Fruit fly (Drosophila melanogaster) whole organism, embryonic: ENCODE data around the gene Alp9.

Experiments
- C15 ChIP-seq: fragments of 200-800 bp; sonication (Bioruptor generic); IDR thresholded peaks from 3 replicates; pipeline ENCODE4 v1.3.6; 2022; ENCODE audit warnings: missing biosample characterization, missing genetic modification characterization
- CG31365 ChIP-seq: fragments of 200-800 bp; sonication (Bioruptor generic); optimal IDR thresholded peaks from 2 replicates; lab custom pipeline; 2018; ENCODE audit warnings: missing biosample characterization, mild to moderate bottlenecking, missing genetic modification characterization
- HHEX ChIP-seq: fragments of 200-800 bp; sonication (Bioruptor generic); optimal IDR thresholded peaks from 3 replicates; lab custom pipeline; 2017; ENCODE audit warnings: missing biosample characterization, mild to moderate bottlenecking, missing genetic modification characterization, missing genetic modification reagents
- Pdp1 ChIP-seq, 2 experiments: fragments of 200-800 bp; sonication (Bioruptor generic); optimal IDR thresholded peaks; 3 replicates each; lab custom pipeline; 2016; ENCODE audit warnings: missing biosample characterization in 2 of 2, missing genetic modification characterization in 2 of 2, mild to moderate bottlenecking in 1 of 2, moderate library complexity in 1 of 2
- ftz-f1 ChIP-seq: fragments of 200-800 bp; sonication (Bioruptor generic); optimal IDR thresholded peaks from 2 replicates; lab custom pipeline; 2016; ENCODE audit warnings: missing biosample characterization, missing genetic modification characterization
- fu2 ChIP-seq: fragments of 200-800 bp; sonication (Bioruptor generic); optimal IDR thresholded peaks from 2 replicates; lab custom pipeline; 2016; ENCODE audit warnings: missing biosample characterization, missing genetic modification characterization
- tin ChIP-seq: fragments of 200-800 bp; sonication (Bioruptor generic); optimal IDR thresholded peaks from 3 replicates; lab custom pipeline; 2016; ENCODE audit warnings: missing biosample characterization, missing genetic modification characterization

- TF ChIP-seq CG31365 (tag; lab: Kevin White, UChicago) (no peak), HHEX (GFP tag; lab: Kevin White, UChicago) (no peak), Pdp1 (GFP tag; optimal IDR thresholded peaks at IDR 0.05; lab: Kevin White, UChicago) (no peak), tin (GFP tag; lab: Kevin White, UChicago) (no peak), fu2 (no peak), ftz-f1 (GFP tag; lab: Kevin White, UChicago) (no peak), C15 (GFP tag; lab: Robert Waterston, UW) (no peak)
Measured at dm6 chr3L:5642837-5643236, 47.5 kb downstream of the Alp9 start.
